Worm (Caenorhabditis elegans) whole organism, L3 larva: ENCODE results near the gene bus-1.
A peak's percentile ranks its signal among the peaks of the same experiment; 100 is the strongest.

Source experiments
- R02D3.7 ChIP-seq: fragments of 150-350 bp; optimal IDR thresholded peaks from 2 replicates; lab custom pipeline; 2014; ENCODE audit warnings: missing biosample characterization, missing genetic modification characterization
- ama-1 ChIP-seq: fragments of 150-350 bp; optimal IDR thresholded peaks from 2 replicates; lab custom pipeline; 2018
- ceh-16 ChIP-seq: sonication (generic microtip); optimal IDR thresholded peaks from 2 replicates; lab custom pipeline; 2017; ENCODE audit warnings: missing biosample characterization, missing genetic modification characterization
- egl-27 ChIP-seq: sonication (generic microtip); optimal IDR thresholded peaks from 4 replicates; lab custom pipeline; 2017; ENCODE audit warnings: missing biosample characterization, missing genetic modification reagents, missing genetic modification characterization
- egl-5 ChIP-seq: fragments of 150-350 bp; optimal IDR thresholded peaks from 2 replicates; lab custom pipeline; 2017; ENCODE audit warnings: missing biosample characterization, missing genetic modification reagents, missing genetic modification characterization, inconsistent platforms
- elt-1 ChIP-seq: fragments of 150-350 bp; optimal IDR thresholded peaks from 2 replicates; lab custom pipeline; 2014; ENCODE audit warnings: missing biosample characterization, missing genetic modification characterization
- elt-2 ChIP-seq: sonication (generic microtip); optimal IDR thresholded peaks from 2 replicates; lab custom pipeline; 2016; ENCODE audit warnings: missing genetic modification reagents, mild to moderate bottlenecking, missing genetic modification characterization, missing compliant biosample characterization
- elt-3 ChIP-seq, 3 experiments: fragments of 150-350 bp in 1 of 3; sonication (generic microtip) in 2 of 3; optimal IDR thresholded peaks; 2 replicates in 2 of 3; 4 replicates in 1 of 3; lab custom pipeline; 2014 to 2017; ENCODE audit warnings: missing biosample characterization in 3 of 3, missing genetic modification characterization in 3 of 3
- fkh-10 ChIP-seq: sonication (generic microtip); optimal IDR thresholded peaks from 2 replicates; lab custom pipeline; 2017; ENCODE audit warnings: missing biosample characterization, missing genetic modification reagents, missing genetic modification characterization
- fkh-2 ChIP-seq: fragments of 150-350 bp; optimal IDR thresholded peaks from 2 replicates; lab custom pipeline; 2014; ENCODE audit warnings: missing biosample characterization, missing genetic modification reagents, missing genetic modification characterization
- fos-1 ChIP-seq: fragments of 150-350 bp; optimal IDR thresholded peaks from 2 replicates; lab custom pipeline; 2014; ENCODE audit warnings: missing biosample characterization, missing genetic modification characterization
- hmg-11 ChIP-seq: sonication (generic microtip); optimal IDR thresholded peaks from 2 replicates; lab custom pipeline; 2016; ENCODE audit warnings: missing genetic modification characterization, missing compliant biosample characterization
- lin-15B ChIP-seq: fragments of 150-350 bp; optimal IDR thresholded peaks from 2 replicates; lab custom pipeline; 2014; ENCODE audit warnings: missing biosample characterization, missing genetic modification characterization
- lin-39 ChIP-seq: fragments of 150-350 bp; optimal IDR thresholded peaks from 2 replicates; lab custom pipeline; 2018; ENCODE audit warnings: missing biosample characterization, missing genetic modification reagents, missing genetic modification characterization
- lsy-12 ChIP-seq: sonication (generic microtip); optimal IDR thresholded peaks from 2 replicates; lab custom pipeline; 2016; ENCODE audit warnings: mild to moderate bottlenecking, missing genetic modification characterization, missing compliant biosample characterization
- mml-1 ChIP-seq: fragments of 150-350 bp; sonication (generic microtip); optimal IDR thresholded peaks from 3 replicates; lab custom pipeline; 2014; ENCODE audit warnings: missing biosample characterization, missing genetic modification characterization
- nhr-11 ChIP-seq: fragments of 150-350 bp; optimal IDR thresholded peaks from 2 replicates; lab custom pipeline; 2014; ENCODE audit warnings: missing biosample characterization, missing genetic modification characterization
- nhr-12 ChIP-seq: fragments of 150-350 bp; optimal IDR thresholded peaks from 2 replicates; lab custom pipeline; 2014; ENCODE audit warnings: missing biosample characterization, missing genetic modification characterization
- nhr-23 ChIP-seq: fragments of 150-350 bp; optimal IDR thresholded peaks from 2 replicates; lab custom pipeline; 2014; ENCODE audit warnings: missing biosample characterization, missing genetic modification reagents, missing genetic modification characterization
- nhr-237 ChIP-seq: fragments of 150-350 bp; optimal IDR thresholded peaks from 2 replicates; lab custom pipeline; 2014; ENCODE audit warnings: missing biosample characterization, missing genetic modification characterization
- nhr-25 ChIP-seq: sonication (generic microtip); optimal IDR thresholded peaks from 2 replicates; lab custom pipeline; 2017; ENCODE audit warnings: missing biosample characterization, missing genetic modification characterization
- nhr-28 ChIP-seq: fragments of 150-350 bp; optimal IDR thresholded peaks from 2 replicates; lab custom pipeline; 2014; ENCODE audit warnings: missing biosample characterization, missing genetic modification characterization
- nhr-43 ChIP-seq: sonication (generic microtip); optimal IDR thresholded peaks from 2 replicates; lab custom pipeline; 2016; ENCODE audit warnings: mild to moderate bottlenecking, missing genetic modification characterization, missing compliant biosample characterization; ENCODE audit not compliant: poor library complexity, severe bottlenecking
- nhr-67 ChIP-seq: fragments of 150-350 bp; optimal IDR thresholded peaks from 2 replicates; lab custom pipeline; 2014; ENCODE audit warnings: missing biosample characterization, missing genetic modification characterization
- nhr-76 ChIP-seq: fragments of 150-350 bp; sonication (generic microtip); optimal IDR thresholded peaks from 5 replicates; lab custom pipeline; 2014; ENCODE audit warnings: missing biosample characterization, missing genetic modification characterization
- nhr-77 ChIP-seq: fragments of 150-350 bp; optimal IDR thresholded peaks from 2 replicates; lab custom pipeline; 2014; ENCODE audit warnings: missing biosample characterization, missing genetic modification characterization
- snpc-4 ChIP-seq: fragments of 150-350 bp; optimal IDR thresholded peaks from 2 replicates; lab custom pipeline; 2014; ENCODE audit warnings: missing biosample characterization, missing genetic modification characterization
- tbx-2 ChIP-seq: sonication (generic microtip); optimal IDR thresholded peaks from 2 replicates; lab custom pipeline; 2016; ENCODE audit warnings: mild to moderate bottlenecking, missing genetic modification characterization, missing compliant biosample characterization
- unc-39 ChIP-seq: sonication (generic microtip); optimal IDR thresholded peaks from 4 replicates; lab custom pipeline; 2017; ENCODE audit warnings: missing biosample characterization, missing genetic modification characterization
- unc-62 ChIP-seq: fragments of 150-350 bp; sonication (generic microtip); optimal IDR thresholded peaks from 4 replicates; lab custom pipeline; 2014; ENCODE audit warnings: missing biosample characterization, missing genetic modification reagents, missing genetic modification characterization
- zag-1 ChIP-seq: fragments of 150-350 bp; optimal IDR thresholded peaks from 2 replicates; lab custom pipeline; 2014; ENCODE audit warnings: missing biosample characterization, missing genetic modification characterization
- ztf-11 ChIP-seq: fragments of 150-350 bp; optimal IDR thresholded peaks from 2 replicates; lab custom pipeline; 2014; ENCODE audit warnings: missing biosample characterization, missing genetic modification characterization
- ztf-4 ChIP-seq: fragments of 150-350 bp; optimal IDR thresholded peaks from 2 replicates; lab custom pipeline; 2014; ENCODE audit warnings: missing biosample characterization, missing genetic modification characterization

The bus-1 gene

DNA sequence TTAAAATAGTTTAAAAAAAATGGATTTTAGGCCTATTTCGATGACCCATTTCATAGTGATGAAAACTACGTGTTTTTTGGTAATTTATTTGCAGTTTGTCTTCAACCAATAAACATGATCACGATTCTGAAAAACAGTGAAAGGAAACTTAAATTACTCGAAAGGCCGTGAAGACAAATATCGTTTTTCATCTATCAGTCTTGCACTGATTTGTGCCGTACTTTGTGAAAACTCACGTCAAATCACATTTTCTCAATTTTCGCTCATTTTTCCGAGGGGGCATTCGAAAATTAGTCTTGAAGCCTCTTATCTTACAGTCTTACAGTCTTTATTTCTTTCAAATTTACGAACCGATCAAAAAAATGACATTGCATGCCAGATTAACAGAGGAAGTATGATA, 34.0 kb upstream of the bus-1 start, which contains the start of gene C25E10.11:
C25E10.11 (minus strand) TSS at position 101 of the 400 bp plus-strand sequence.
- TF ChIP-seq elt-2 (tag; lab: Kevin White, UChicago): no peak
- TF ChIP-seq egl-5 (tag; lab: Kevin White, UChicago): no peak
- TF ChIP-seq egl-27: no peak
- TF ChIP-seq fkh-2: no peak
- TF ChIP-seq hmg-11: no peak
- TF ChIP-seq ama-1 (lab: Kevin White, UChicago): no peak
- TF ChIP-seq unc-62 (GFP tag; lab: Kevin White, UChicago): no peak
- TF ChIP-seq snpc-4: no peak
- no peak for TF ChIP-seq elt-3 (tag; optimal IDR thresholded peaks at IDR 0.05; lab: Kevin White, UChicago)
- no peak for TF ChIP-seq nhr-11
- TF ChIP-seq elt-1 (tag; lab: Kevin White, UChicago): no peak
- TF ChIP-seq mml-1: no peak
- no peak for TF ChIP-seq ceh-16 (tag; lab: Kevin White, UChicago)
- no peak for TF ChIP-seq ztf-4
- no peak for TF ChIP-seq nhr-77 (tag; lab: Kevin White, UChicago)

DNA sequence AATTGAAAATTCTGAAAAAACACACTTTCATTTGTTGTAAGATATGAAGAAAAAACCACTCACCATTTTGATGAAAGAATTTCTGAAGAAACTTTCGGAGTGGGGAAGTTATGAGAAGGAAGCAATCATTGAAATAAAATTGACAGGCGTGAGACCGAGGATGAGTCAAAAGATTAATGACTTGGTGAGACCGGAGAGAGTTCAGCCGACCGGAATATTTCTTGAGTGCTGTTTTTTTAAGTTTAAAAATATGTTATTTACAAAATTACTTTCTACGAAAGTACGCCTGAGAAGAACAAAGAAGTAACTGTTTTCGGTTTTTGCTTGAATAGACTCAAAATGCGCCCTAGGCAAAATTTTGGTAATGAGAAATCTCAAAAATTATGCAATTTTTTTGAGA, 31.6 kb upstream of the bus-1 start, which contains the start of gene C25E10.10:
C25E10.10 (minus strand) TSS at position 101 of the 400 bp plus-strand sequence.
- TF ChIP-seq R02D3.7 (tag; lab: Kevin White, UChicago): no peak
- no peak for TF ChIP-seq nhr-11
- no peak for TF ChIP-seq nhr-77 (tag; lab: Kevin White, UChicago)
- TF ChIP-seq hmg-11: no peak
- no peak for TF ChIP-seq nhr-28
- TF ChIP-seq nhr-76 (tag; lab: Kevin White, UChicago): no peak
- no peak for TF ChIP-seq unc-39

DNA sequence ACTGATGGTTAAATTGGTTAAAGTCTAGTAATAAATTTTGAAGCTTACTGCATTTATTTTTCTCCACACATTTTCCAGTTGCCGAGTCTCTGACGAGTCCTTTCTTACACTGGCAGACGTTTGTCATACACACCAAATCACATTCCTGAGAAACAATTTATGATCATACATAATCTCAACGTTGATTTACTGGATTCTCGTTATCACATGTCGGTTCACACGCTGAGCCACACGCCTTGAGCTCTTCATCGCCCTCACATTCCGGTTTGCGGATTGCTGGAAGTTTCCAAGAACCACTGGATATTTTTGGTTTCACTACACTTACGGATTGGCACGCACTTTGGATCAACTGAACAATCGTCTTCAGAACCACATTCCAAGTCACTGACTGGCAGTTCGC, 31.0 kb upstream of the bus-1 start:
- no peak for TF ChIP-seq mml-1
- no peak for TF ChIP-seq hmg-11
- TF ChIP-seq nhr-11: peak; percentile 47
- TF ChIP-seq egl-27: no peak
- TF ChIP-seq tbx-2 (tag; lab: Kevin White, UChicago): no peak

DNA sequence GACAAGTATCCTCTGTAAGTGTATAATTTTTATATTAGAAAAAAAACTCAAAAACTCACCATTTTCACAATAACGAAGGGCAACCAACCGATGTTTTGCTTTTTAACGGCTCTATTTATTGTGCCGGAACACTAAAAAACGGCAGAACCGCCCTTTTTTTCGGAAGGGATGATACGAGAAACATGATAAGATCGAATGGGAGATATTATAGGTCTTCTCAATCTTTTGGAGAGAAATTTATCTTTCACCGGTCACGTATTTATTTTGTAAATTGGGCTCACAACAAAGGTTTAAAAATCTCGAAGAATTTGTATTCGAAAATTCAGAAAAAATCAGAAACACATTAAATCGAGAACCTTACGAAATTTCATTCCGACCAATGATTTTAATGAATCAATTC, 30.2 kb upstream of the bus-1 start, which contains the start of gene swm-1:
swm-1 (minus strand) TSS at position 101 of the 400 bp plus-strand sequence.
- no peak for TF ChIP-seq egl-27
- no peak for TF ChIP-seq egl-5 (tag; lab: Kevin White, UChicago)
- TF ChIP-seq nhr-76 (tag; lab: Kevin White, UChicago): no peak
- TF ChIP-seq fos-1 (tag; lab: Kevin White, UChicago): no peak
- TF ChIP-seq nhr-11: no peak
- no peak for TF ChIP-seq nhr-28
- TF ChIP-seq ztf-11: no peak
- TF ChIP-seq R02D3.7 (tag; lab: Kevin White, UChicago): no peak
- no peak for TF ChIP-seq unc-62 (GFP tag; lab: Kevin White, UChicago)
- TF ChIP-seq nhr-77 (tag; lab: Kevin White, UChicago): no peak
- TF ChIP-seq lsy-12: no peak
- no peak for TF ChIP-seq elt-3 (tag; optimal IDR thresholded peaks at IDR 0.05; lab: Kevin White, UChicago)
- TF ChIP-seq zag-1 (tag; lab: Kevin White, UChicago): no peak
- TF ChIP-seq fkh-10: no peak
- no peak for TF ChIP-seq mml-1
- no peak for TF ChIP-seq nhr-67 (tag; lab: Kevin White, UChicago)
- TF ChIP-seq nhr-23 (tag; lab: Kevin White, UChicago): no peak
- no peak for TF ChIP-seq elt-2 (tag; lab: Kevin White, UChicago)
- TF ChIP-seq fkh-2: no peak
- TF ChIP-seq ztf-4: no peak
- TF ChIP-seq, all 47 proteins: peak for 0

DNA sequence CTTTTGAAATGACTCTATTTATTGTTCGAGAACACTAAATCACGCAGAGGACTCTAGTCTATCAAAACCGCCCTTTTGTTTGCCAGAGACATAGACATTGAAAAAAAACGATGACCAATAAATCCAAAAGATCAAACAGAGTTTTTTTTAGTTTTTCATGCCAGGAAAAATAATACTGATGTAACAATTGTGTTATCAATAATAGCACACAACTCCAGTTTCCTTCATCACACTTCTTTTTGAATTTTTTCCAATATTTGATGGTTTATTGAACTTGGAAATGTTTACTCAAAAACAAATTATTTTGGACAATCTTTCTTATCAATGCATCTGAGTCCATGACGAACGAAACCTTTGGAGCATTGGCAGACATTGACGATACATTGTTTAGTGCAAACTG, 29.4 kb upstream of the bus-1 start, which contains the start of gene C25E10.8:
C25E10.8 (minus strand) TSS at position 101 of the 400 bp plus-strand sequence.
- TF ChIP-seq ama-1 (lab: Kevin White, UChicago) (no peak), hmg-11 (no peak), nhr-23 (tag; lab: Kevin White, UChicago) (no peak), nhr-11 (no peak), elt-2 (tag; lab: Kevin White, UChicago) (no peak), ceh-16 (tag; lab: Kevin White, UChicago) (no peak), nhr-12 (no peak), lsy-12 (no peak), egl-5 (tag; lab: Kevin White, UChicago) (no peak), fos-1 (tag; lab: Kevin White, UChicago) (no peak), fkh-10 (no peak)

DNA sequence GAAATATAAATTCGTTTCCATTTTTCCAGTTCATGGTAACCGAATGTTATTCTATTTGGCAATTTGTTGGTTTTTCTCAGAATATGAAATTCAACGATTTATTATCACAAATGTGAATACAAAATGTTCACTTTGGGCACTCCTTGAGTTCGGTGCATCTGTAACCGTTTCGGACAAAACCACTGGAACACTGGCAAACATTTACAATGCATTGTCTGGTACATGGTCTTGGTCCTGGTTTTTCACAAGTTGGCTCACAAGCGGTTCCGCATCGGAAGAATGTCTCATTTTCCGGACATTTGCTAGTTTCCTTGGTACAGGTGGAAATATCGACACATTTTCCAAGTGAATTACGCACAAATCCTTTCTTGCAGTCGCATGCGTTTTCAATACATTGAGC, 28.6 kb upstream of the bus-1 start:
- TF ChIP-seq lin-15B (tag; lab: Kevin White, UChicago) (no peak), nhr-43 (tag; lab: Kevin White, UChicago) (no peak), nhr-76 (tag; lab: Kevin White, UChicago) (no peak), lin-39 (tag; lab: Kevin White, UChicago) (no peak), hmg-11 (no peak), unc-62 (GFP tag; lab: Kevin White, UChicago) (no peak), nhr-25 (no peak), elt-3 (tag; optimal IDR thresholded peaks at IDR 0.05; lab: Kevin White, UChicago) (no peak), nhr-237 (tag; lab: Kevin White, UChicago) (no peak)
